Worm (Caenorhabditis elegans) whole organism, young adult: ENCODE measurements around the gene helq-1.

Source experiments
- B0261.1 ChIP-seq: sonication (generic microtip); optimal IDR thresholded peaks from 2 replicates; lab custom pipeline; 2016; ENCODE audit warnings: mild to moderate bottlenecking, missing genetic modification characterization, moderate library complexity, missing compliant biosample characterization
- C06A6.2 ChIP-seq: fragments of 200-800 bp; sonication (Bioruptor generic); conservative IDR thresholded peaks from 2 replicates; pipeline ENCODE4 v1.3.6; 2022; ENCODE audit warnings: missing genetic modification characterization, missing compliant biosample characterization
- D2030.7 ChIP-seq: fragments of 200-800 bp; sonication (Bioruptor generic); IDR thresholded peaks from 2 replicates; pipeline ENCODE4 v1.3.6; 2022; ENCODE audit warnings: missing genetic modification reagents, missing genetic modification characterization, missing compliant biosample characterization
- F22D6.2 ChIP-seq: sonication (generic microtip); optimal IDR thresholded peaks from 2 replicates; lab custom pipeline; 2016; ENCODE audit warnings: mild to moderate bottlenecking, missing genetic modification characterization, missing compliant biosample characterization
- F39B2.1 ChIP-seq: fragments of 200-800 bp; sonication (Bioruptor generic); IDR thresholded peaks from 2 replicates; pipeline ENCODE4 v1.3.6; 2022; ENCODE audit warnings: missing genetic modification reagents, missing genetic modification characterization, missing compliant biosample characterization
- F57A8.1 ChIP-seq: fragments of 200-800 bp; sonication (Bioruptor generic); optimal IDR thresholded peaks from 2 replicates; lab custom pipeline; 2018; ENCODE audit warnings: mild to moderate bottlenecking, missing genetic modification characterization, moderate library complexity, missing compliant biosample characterization
- T26A5.8 ChIP-seq: sonication (generic microtip); optimal IDR thresholded peaks from 2 replicates; lab custom pipeline; 2016; ENCODE audit warnings: missing genetic modification characterization, missing compliant biosample characterization
- Y53G8AR.9 ChIP-seq: fragments of 200-800 bp; sonication (Bioruptor generic); conservative IDR thresholded peaks from 2 replicates; pipeline ENCODE4 v1.3.6; 2022; ENCODE audit warnings: missing genetic modification reagents, missing genetic modification characterization, missing compliant biosample characterization
- Y67H2A.10 ChIP-seq: fragments of 200-800 bp; sonication (Bioruptor generic); conservative IDR thresholded peaks from 2 replicates; pipeline ENCODE4 v1.3.6; 2022; ENCODE audit warnings: missing genetic modification reagents, missing genetic modification characterization, missing compliant biosample characterization
- ZK185.1 ChIP-seq: sonication (generic microtip); optimal IDR thresholded peaks from 2 replicates; lab custom pipeline; 2016; ENCODE audit warnings: mild to moderate bottlenecking, missing genetic modification characterization, missing compliant biosample characterization; ENCODE audit not compliant: poor library complexity, severe bottlenecking
- akir-1 ChIP-seq: fragments of 200-800 bp; sonication (Bioruptor generic); optimal IDR thresholded peaks from 2 replicates; lab custom pipeline; 2018; ENCODE audit warnings: mild to moderate bottlenecking, missing genetic modification characterization, moderate library complexity, missing compliant biosample characterization
- bed-1 ChIP-seq: fragments of 200-800 bp; sonication (Bioruptor generic); IDR thresholded peaks from 2 replicates; pipeline ENCODE4 v1.3.6; 2022; ENCODE audit warnings: missing genetic modification reagents, missing genetic modification characterization, missing compliant biosample characterization
- cebp-1 ChIP-seq, 2 experiments: fragments of 200-800 bp in 1 of 2; sonication (Bioruptor generic) in 1 of 2; sonication (generic microtip) in 1 of 2; IDR thresholded peaks in 1 of 2; optimal IDR thresholded peaks in 1 of 2; 2 replicates each; pipeline versions ENCODE4 v1.3.6 to Lab custom; 2017 to 2022; ENCODE audit warnings: missing compliant biosample characterization in 2 of 2, missing genetic modification characterization in 2 of 2, mild to moderate bottlenecking in 1 of 2, missing genetic modification reagents in 1 of 2, moderate library complexity in 1 of 2
- ceh-100 ChIP-seq: fragments of 200-800 bp; sonication (Bioruptor generic); IDR thresholded peaks from 2 replicates; pipeline ENCODE4 v1.3.6; 2022; ENCODE audit warnings: missing genetic modification reagents, missing genetic modification characterization, missing compliant biosample characterization
- dox-1 ChIP-seq: fragments of 200-800 bp; sonication (Bioruptor generic); IDR thresholded peaks from 2 replicates; pipeline ENCODE4 v1.3.6; 2022; ENCODE audit warnings: missing genetic modification reagents, missing genetic modification characterization, missing compliant biosample characterization
- ekl-4 ChIP-seq: fragments of 200-800 bp; sonication (Bioruptor generic); IDR thresholded peaks from 2 replicates; pipeline ENCODE4 v1.3.6; 2022; ENCODE audit warnings: missing genetic modification reagents, missing genetic modification characterization, missing compliant biosample characterization
- fkh-3 ChIP-seq: sonication (generic microtip); optimal IDR thresholded peaks from 2 replicates; lab custom pipeline; 2016; ENCODE audit warnings: mild to moderate bottlenecking, missing genetic modification characterization, missing compliant biosample characterization
- hmg-1.2 ChIP-seq: fragments of 200-800 bp; sonication (Bioruptor generic); IDR thresholded peaks from 2 replicates; pipeline ENCODE4 v1.3.6; 2022; ENCODE audit warnings: missing genetic modification reagents, missing genetic modification characterization, missing compliant biosample characterization
- let-526 ChIP-seq: fragments of 200-800 bp; sonication (Bioruptor generic); IDR thresholded peaks from 2 replicates; pipeline ENCODE4 v1.3.6; 2022; ENCODE audit warnings: missing genetic modification reagents, missing genetic modification characterization, missing compliant biosample characterization
- let-607 ChIP-seq, 2 experiments: fragments of 200-800 bp in 1 of 2; sonication (Bioruptor generic) in 1 of 2; sonication (generic microtip) in 1 of 2; optimal IDR thresholded peaks; 2 replicates each; lab custom pipeline; 2016 to 2018; ENCODE audit warnings: mild to moderate bottlenecking in 2 of 2, missing compliant biosample characterization in 2 of 2, missing genetic modification characterization in 2 of 2, moderate library complexity in 2 of 2, missing genotype in 1 of 2
- lin-26 ChIP-seq: fragments of 200-800 bp; sonication (Bioruptor generic); IDR thresholded peaks from 2 replicates; pipeline ENCODE4 v1.3.6; 2022; ENCODE audit warnings: missing genetic modification reagents, missing genetic modification characterization, missing compliant biosample characterization
- lin-35 ChIP-seq, 3 experiments: fragments of 150-350 bp in 2 of 3; sonication (generic microtip) in 1 of 3; optimal IDR thresholded peaks; 2 replicates each; lab custom pipeline; 2014 to 2018; ENCODE audit warnings: missing biosample characterization in 3 of 3, missing genetic modification characterization in 3 of 3, missing genetic modification reagents in 3 of 3
- lin-40 ChIP-seq: sonication (generic microtip); optimal IDR thresholded peaks from 2 replicates; lab custom pipeline; 2016; ENCODE audit warnings: missing genetic modification characterization, mild to moderate bottlenecking, missing compliant biosample characterization, missing genotype, missing genetic modification reagents
- lsl-1 ChIP-seq: fragments of 200-800 bp; sonication (Bioruptor generic); optimal IDR thresholded peaks from 2 replicates; lab custom pipeline; 2018; ENCODE audit warnings: mild to moderate bottlenecking, missing genetic modification characterization, moderate library complexity, missing compliant biosample characterization
- mes-4 ChIP-seq: sonication (generic microtip); optimal IDR thresholded peaks from 2 replicates; lab custom pipeline; 2016; ENCODE audit warnings: missing genotype, missing genetic modification characterization, missing compliant biosample characterization
- mxl-1 ChIP-seq: sonication (generic microtip); optimal IDR thresholded peaks from 2 replicates; lab custom pipeline; 2016; ENCODE audit warnings: missing genetic modification characterization, missing compliant biosample characterization
- nhr-120 ChIP-seq: fragments of 200-800 bp; sonication (Bioruptor generic); IDR thresholded peaks from 2 replicates; pipeline ENCODE4 v1.3.6; 2022; ENCODE audit warnings: missing genetic modification characterization, missing compliant biosample characterization
- nhr-80 ChIP-seq: sonication (generic microtip); optimal IDR thresholded peaks from 2 replicates; lab custom pipeline; 2016; ENCODE audit warnings: missing genetic modification characterization, missing compliant biosample characterization
- pbrm-1 ChIP-seq: fragments of 200-800 bp; sonication (Bioruptor generic); IDR thresholded peaks from 2 replicates; pipeline ENCODE4 v1.3.6; 2022; ENCODE audit warnings: missing genetic modification reagents, missing genetic modification characterization, missing compliant biosample characterization
- pha-4 ChIP-seq: fragments of 150-350 bp; sonication (generic microtip); optimal IDR thresholded peaks from 2 replicates; lab custom pipeline; 2014; ENCODE audit warnings: missing biosample characterization, missing genetic modification reagents, missing genetic modification characterization
- sdz-38 ChIP-seq: sonication (generic microtip); optimal IDR thresholded peaks from 2 replicates; lab custom pipeline; 2016; ENCODE audit warnings: missing genotype, missing genetic modification characterization, missing compliant biosample characterization
- snpc-3.4 ChIP-seq: sonication (generic microtip); optimal IDR thresholded peaks from 2 replicates; lab custom pipeline; 2017; ENCODE audit warnings: missing genetic modification characterization, mild to moderate bottlenecking, missing compliant biosample characterization, antibody characterized with exemption, moderate library complexity, missing genotype, missing genetic modification reagents
- snpc-4 ChIP-seq, 5 experiments: fragments of 150-350 bp in 1 of 5; sonication (generic microtip) in 4 of 5; optimal IDR thresholded peaks; 2 replicates each; lab custom pipeline; 2014 to 2018; ENCODE audit warnings: missing genetic modification characterization in 5 of 5, missing biosample characterization in 3 of 5, antibody characterized with exemption in 2 of 5, mild to moderate bottlenecking in 2 of 5, missing compliant biosample characterization in 2 of 5, missing genotype in 2 of 5, moderate library complexity in 2 of 5, missing genetic modification reagents in 1 of 5
- somi-1 ChIP-seq: fragments of 200-800 bp; sonication (Bioruptor generic); optimal IDR thresholded peaks from 2 replicates; lab custom pipeline; 2018; ENCODE audit warnings: mild to moderate bottlenecking, missing genetic modification characterization, missing compliant biosample characterization
- sptf-2 ChIP-seq: fragments of 200-800 bp; sonication (Bioruptor generic); optimal IDR thresholded peaks from 2 replicates; lab custom pipeline; 2018; ENCODE audit warnings: mild to moderate bottlenecking, missing genetic modification characterization, missing compliant biosample characterization
- unc-130 ChIP-seq: sonication (generic microtip); optimal IDR thresholded peaks from 2 replicates; lab custom pipeline; 2016; ENCODE audit warnings: missing genetic modification reagents, missing genetic modification characterization, missing compliant biosample characterization
- ztf-22 ChIP-seq: fragments of 200-800 bp; sonication (Bioruptor generic); optimal IDR thresholded peaks from 2 replicates; lab custom pipeline; 2018; ENCODE audit warnings: mild to moderate bottlenecking, missing genetic modification characterization, moderate library complexity, missing compliant biosample characterization
- ztf-28 ChIP-seq: fragments of 200-800 bp; sonication (Bioruptor generic); IDR thresholded peaks from 2 replicates; pipeline ENCODE4 v1.3.6; 2022; ENCODE audit warnings: missing genetic modification reagents, missing genetic modification characterization, missing compliant biosample characterization

helq-1 gene

ce11 chrIII:600316-600932 is 13.5 kb upstream of the helq-1 start, which contains the start of gene lec-6 (continued):
- TF ChIP-seq F22D6.2 (tag; lab: Kevin White, UChicago) (no peak), pha-4 (tag; lab: Kevin White, UChicago) (peak; percentile 29), let-526 (GFP tag; lab: Robert Waterston, UW) (0 out of 2 replicates have a peak, but pooled peaks have one; percentile 16), dox-1 (GFP tag; lab: Robert Waterston, UW) (0 out of 2 replicates have a peak, but pooled peaks have one; percentile 59), mxl-1 (no peak), Y67H2A.10 (GFP tag; lab: Robert Waterston, UW) (no peak), F39B2.1 (GFP tag; lab: Robert Waterston, UW) (no peak), unc-130 (GFP tag; lab: Kevin White, UChicago) (no peak), mes-4 (tag; lab: Kevin White, UChicago) (no peak), cebp-1 (GFP tag; IDR thresholded peaks at IDR 0.05; lab: Robert Waterston, UW) (no peak), cebp-1 (tag; optimal IDR thresholded peaks at IDR 0.05; lab: Kevin White, UChicago) (no peak), lsl-1 (GFP tag; lab: Kevin White, UChicago) (no peak), D2030.7 (GFP tag; lab: Robert Waterston, UW) (no peak), ztf-22 (GFP tag; lab: Kevin White, UChicago) (peak; percentile 5), C06A6.2 (GFP tag; lab: Robert Waterston, UW) (no peak)

ce11 chrIII:599279-599678 is 12.4 kb upstream of the helq-1 start:
- 0 out of 2 replicates have a peak, but pooled peaks have one; percentile 40 for TF ChIP-seq Y53G8AR.9 (GFP tag; lab: Robert Waterston, UW)
- peak; percentile 42 for TF ChIP-seq ZK185.1 (tag; lab: Kevin White, UChicago)
- 0 out of 2 replicates have a peak, but pooled peaks have one; percentile 36 for TF ChIP-seq ekl-4 (GFP tag; lab: Robert Waterston, UW)
- no peak for TF ChIP-seq snpc-4 (GFP tag; optimal IDR thresholded peaks at IDR 0.05; lab: Kevin White, UChicago)
- TF ChIP-seq snpc-4 (tag; optimal IDR thresholded peaks at IDR 0.05; lab: Kevin White, UChicago): no peak
- TF ChIP-seq sptf-2 (GFP tag; lab: Kevin White, UChicago): no peak
- TF ChIP-seq let-607 (tag; optimal IDR thresholded peaks at IDR 0.05; lab: Kevin White, UChicago): peak in 1 of 2 experiments; percentile 17
- TF ChIP-seq cebp-1 (GFP tag; IDR thresholded peaks at IDR 0.05; lab: Robert Waterston, UW): no peak
- peak; percentile 7 for TF ChIP-seq cebp-1 (tag; optimal IDR thresholded peaks at IDR 0.05; lab: Kevin White, UChicago)
- TF ChIP-seq nhr-80 (tag; lab: Kevin White, UChicago): peak; percentile 18
- no peak for TF ChIP-seq bed-1 (GFP tag; lab: Robert Waterston, UW)

- TF ChIP-seq bed-1 (GFP tag; lab: Robert Waterston, UW) (no peak), ceh-100 (no peak), pbrm-1 (GFP tag; lab: Robert Waterston, UW) (no peak), unc-130 (GFP tag; lab: Kevin White, UChicago) (no peak), lin-26 (GFP tag; lab: Robert Waterston, UW) (no peak), ztf-28 (GFP tag; lab: Robert Waterston, UW) (no peak), F57A8.1 (no peak), akir-1 (GFP tag; lab: Kevin White, UChicago) (no peak), lin-40 (tag; lab: Kevin White, UChicago) (no peak), T26A5.8 (no peak), snpc-3.4 (tag; lab: Kevin White, UChicago) (no peak), hmg-1.2 (GFP tag; lab: Robert Waterston, UW) (no peak), nhr-120 (GFP tag; lab: Robert Waterston, UW) (no peak), fkh-3 (tag; lab: Kevin White, UChicago) (no peak), somi-1 (no peak), lsl-1 (GFP tag; lab: Kevin White, UChicago) (no peak), lin-35 (GFP tag; optimal IDR thresholded peaks at IDR 0.05; lab: Kevin White, UChicago) (no peak), sdz-38 (tag; lab: Kevin White, UChicago) (no peak), B0261.1 (no peak)
- TF ChIP-seq, all 124 proteins: peak for 0
Measured at ce11 chrIII:598687-599086, 11.8 kb upstream of the helq-1 start, which contains the start of gene Y55B1AR.2. Gene Y55B1AR.2, minus strand, starts transcription at chrIII:598787.
